Worm (Caenorhabditis elegans) whole organism, L2 larva: Measurements from ENCODE around the gene dpy-22.

Experiments used
- R02D3.7 ChIP-seq: fragments of 150-350 bp; optimal IDR thresholded peaks from 2 replicates; lab custom pipeline; 2014; ENCODE audit warnings: missing biosample characterization, missing genetic modification characterization
- alr-1 ChIP-seq: fragments of 150-350 bp; optimal IDR thresholded peaks from 2 replicates; lab custom pipeline; 2014; ENCODE audit warnings: missing biosample characterization, missing genetic modification characterization
- aly-2 ChIP-seq: fragments of 150-350 bp; optimal IDR thresholded peaks from 2 replicates; lab custom pipeline; 2014; ENCODE audit warnings: missing biosample characterization, missing genetic modification characterization
- blmp-1 ChIP-seq: sonication (generic microtip); optimal IDR thresholded peaks from 2 replicates; lab custom pipeline; 2017; ENCODE audit warnings: missing genetic modification characterization, mild to moderate bottlenecking, missing compliant biosample characterization, antibody characterized with exemption, moderate library complexity; ENCODE audit not compliant: insufficient read depth
- ceh-82 ChIP-seq: fragments of 150-350 bp; optimal IDR thresholded peaks from 2 replicates; lab custom pipeline; 2014; ENCODE audit warnings: missing biosample characterization, missing genetic modification characterization
- crh-2 ChIP-seq: sonication (generic microtip); optimal IDR thresholded peaks from 2 replicates; lab custom pipeline; 2017; ENCODE audit warnings: missing biosample characterization, missing genetic modification characterization
- egl-27 ChIP-seq: sonication (generic microtip); optimal IDR thresholded peaks from 3 replicates; lab custom pipeline; 2017; ENCODE audit warnings: missing biosample characterization, missing genetic modification reagents, missing genetic modification characterization
- elt-1 ChIP-seq: fragments of 150-350 bp; optimal IDR thresholded peaks from 2 replicates; lab custom pipeline; 2014; ENCODE audit warnings: missing biosample characterization, missing genetic modification characterization
- elt-3 ChIP-seq: sonication (generic microtip); optimal IDR thresholded peaks from 2 replicates; lab custom pipeline; 2017; ENCODE audit warnings: missing biosample characterization, missing genetic modification characterization
- fos-1 ChIP-seq: fragments of 150-350 bp; optimal IDR thresholded peaks from 2 replicates; lab custom pipeline; 2014; ENCODE audit warnings: missing biosample characterization, missing genetic modification characterization
- gmeb-1 ChIP-seq: fragments of 150-350 bp; optimal IDR thresholded peaks from 2 replicates; lab custom pipeline; 2014; ENCODE audit warnings: missing biosample characterization, missing genetic modification characterization
- lin-13 ChIP-seq: fragments of 150-350 bp; optimal IDR thresholded peaks from 2 replicates; lab custom pipeline; 2014; ENCODE audit warnings: missing biosample characterization, missing genetic modification reagents, missing genetic modification characterization
- lin-39 ChIP-seq: fragments of 150-350 bp; optimal IDR thresholded peaks from 2 replicates; lab custom pipeline; 2014; ENCODE audit warnings: missing biosample characterization, missing genetic modification reagents, missing genetic modification characterization
- lsy-2 ChIP-seq, 2 experiments: fragments of 150-350 bp in 1 of 2; sonication (generic microtip) in 1 of 2; optimal IDR thresholded peaks; 2 replicates each; lab custom pipeline; 2014 to 2017; ENCODE audit warnings: missing biosample characterization in 2 of 2, missing genetic modification characterization in 2 of 2
- mbf-1 ChIP-seq: sonication (generic microtip); optimal IDR thresholded peaks from 2 replicates; lab custom pipeline; 2017; ENCODE audit warnings: missing biosample characterization, missing genetic modification characterization
- nhr-11 ChIP-seq: fragments of 150-350 bp; optimal IDR thresholded peaks from 2 replicates; lab custom pipeline; 2014; ENCODE audit warnings: missing biosample characterization, missing genetic modification characterization
- nhr-129 ChIP-seq: fragments of 150-350 bp; optimal IDR thresholded peaks from 2 replicates; lab custom pipeline; 2014; ENCODE audit warnings: missing biosample characterization, missing genetic modification characterization
- nhr-21 ChIP-seq: fragments of 150-350 bp; optimal IDR thresholded peaks from 2 replicates; lab custom pipeline; 2014; ENCODE audit warnings: missing biosample characterization, missing genetic modification characterization
- nhr-23 ChIP-seq: fragments of 150-350 bp; optimal IDR thresholded peaks from 2 replicates; lab custom pipeline; 2014; ENCODE audit warnings: missing biosample characterization, missing genetic modification reagents, missing genetic modification characterization
- nhr-25 ChIP-seq: fragments of 150-350 bp; sonication (generic microtip); optimal IDR thresholded peaks from 3 replicates; lab custom pipeline; 2014; ENCODE audit warnings: missing biosample characterization, missing genetic modification characterization
- nhr-77 ChIP-seq: fragments of 150-350 bp; optimal IDR thresholded peaks from 2 replicates; lab custom pipeline; 2014; ENCODE audit warnings: missing biosample characterization, missing genetic modification characterization
- peb-1 ChIP-seq: fragments of 150-350 bp; optimal IDR thresholded peaks from 2 replicates; lab custom pipeline; 2014; ENCODE audit warnings: missing biosample characterization, missing genetic modification characterization
- sem-4 ChIP-seq: fragments of 150-350 bp; optimal IDR thresholded peaks from 2 replicates; lab custom pipeline; 2014; ENCODE audit warnings: missing biosample characterization, missing genetic modification reagents, missing genetic modification characterization
- skn-1 ChIP-seq: sonication (generic microtip); optimal IDR thresholded peaks from 2 replicates; lab custom pipeline; 2017; ENCODE audit warnings: missing biosample characterization, missing genetic modification characterization
- sma-3 ChIP-seq: sonication (generic microtip); optimal IDR thresholded peaks from 2 replicates; lab custom pipeline; 2016; ENCODE audit warnings: missing genetic modification reagents, missing genetic modification characterization, missing compliant biosample characterization
- sma-9 ChIP-seq, 2 experiments: fragments of 150-350 bp in 1 of 2; sonication (generic microtip) in 1 of 2; optimal IDR thresholded peaks; 2 replicates each; lab custom pipeline; 2014 to 2016; ENCODE audit warnings: missing genetic modification characterization in 2 of 2, mild to moderate bottlenecking in 1 of 2, missing biosample characterization in 1 of 2, missing compliant biosample characterization in 1 of 2, missing genetic modification reagents in 1 of 2, moderate library complexity in 1 of 2
- zag-1 ChIP-seq: fragments of 150-350 bp; optimal IDR thresholded peaks from 2 replicates; lab custom pipeline; 2014; ENCODE audit warnings: missing biosample characterization, missing genetic modification characterization
- ztf-4 ChIP-seq: fragments of 150-350 bp; optimal IDR thresholded peaks from 2 replicates; lab custom pipeline; 2014; ENCODE audit warnings: missing biosample characterization, missing genetic modification characterization

Gene dpy-22

ce11 chrX:9862916-9863624, 41.0 kb upstream of the dpy-22 start, which contains the start of the genes gst-36 and R07B1.5:
TSS of gene gst-36 (minus strand) at chrX:9862960.
TSS of gene R07B1.5 (plus strand) at chrX:9863580.
- TF ChIP-seq peb-1 (tag; lab: Kevin White, UChicago) (no peak), aly-2 (tag; lab: Kevin White, UChicago) (no peak), elt-1 (tag; lab: Kevin White, UChicago) (no peak), mbf-1 (no peak), lin-39 (tag; lab: Kevin White, UChicago) (no peak), nhr-25 (tag; lab: Kevin White, UChicago) (no peak), R02D3.7 (tag; lab: Kevin White, UChicago) (no peak), zag-1 (tag; lab: Kevin White, UChicago) (no peak), skn-1 (peak; percentile 39), ztf-4 (tag; lab: Kevin White, UChicago) (no peak), fos-1 (tag; lab: Kevin White, UChicago) (peak; percentile 64), crh-2 (peak; percentile 33), nhr-11 (tag; lab: Kevin White, UChicago) (no peak), alr-1 (no peak)

- no peak for TF ChIP-seq nhr-77
- TF ChIP-seq nhr-23 (tag; lab: Kevin White, UChicago), result no peak
- TF ChIP-seq gmeb-1 (tag; lab: Kevin White, UChicago), result peak; percentile 1
- TF ChIP-seq nhr-21 (tag; lab: Kevin White, UChicago), result no peak
- no peak for TF ChIP-seq nhr-11 (tag; lab: Kevin White, UChicago)
- no peak for TF ChIP-seq ceh-82 (tag; lab: Kevin White, UChicago)
- peak; percentile 13 for TF ChIP-seq sma-9 (GFP tag; optimal IDR thresholded peaks at IDR 0.05; lab: Kevin White, UChicago)
- TF ChIP-seq sma-9 (tag; optimal IDR thresholded peaks at IDR 0.05; lab: Kevin White, UChicago), result no peak
- TF ChIP-seq elt-1 (tag; lab: Kevin White, UChicago), result no peak
- TF ChIP-seq crh-2, result peak; percentile 57
- TF ChIP-seq egl-27 (tag; lab: Kevin White, UChicago), result no peak
- peak; percentile 5 for TF ChIP-seq sma-3 (GFP tag; lab: Kevin White, UChicago)
- TF ChIP-seq peb-1 (tag; lab: Kevin White, UChicago), result no peak
- TF ChIP-seq aly-2 (tag; lab: Kevin White, UChicago), result no peak
- TF ChIP-seq fos-1 (tag; lab: Kevin White, UChicago), result peak; percentile 91
- TF ChIP-seq lsy-2 (tag; optimal IDR thresholded peaks at IDR 0.05; lab: Kevin White, UChicago), result no peak
- TF ChIP-seq mbf-1, result no peak
- peak; percentile 66 for TF ChIP-seq skn-1
Measured at ce11 chrX:9858069-9858468, 36.0 kb upstream of the dpy-22 start, which contains the start of gene scav-5. TSS of gene scav-5 (plus strand) at chrX:9858365.

DNA sequence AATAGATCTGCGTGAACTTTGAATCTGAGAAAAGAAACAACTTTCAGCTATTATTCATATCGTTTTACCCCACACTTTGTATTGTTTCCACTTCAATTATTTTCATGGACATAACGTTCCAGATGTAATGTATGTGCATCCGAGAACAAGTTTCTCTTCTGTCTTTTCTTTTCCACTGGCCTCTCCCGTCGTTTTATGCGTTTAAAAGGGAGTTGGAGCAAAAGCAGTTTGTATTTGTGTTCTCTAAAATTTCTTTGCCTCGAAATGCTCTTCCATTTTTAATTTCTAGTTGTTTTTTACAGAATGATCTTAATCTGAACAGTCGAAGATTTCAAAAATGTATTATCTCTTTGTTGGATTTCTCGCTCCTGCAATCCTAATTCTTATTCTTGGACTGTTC, 34.5 kb upstream of the dpy-22 start, which contains the start of gene R07B1.11:
Gene R07B1.11 (plus strand): TSS at position 301 of the 400 bp plus-strand sequence.
- TF ChIP-seq sem-4 (tag; lab: Kevin White, UChicago) (no peak), elt-3 (no peak), skn-1 (no peak), R02D3.7 (tag; lab: Kevin White, UChicago) (no peak)

DNA sequence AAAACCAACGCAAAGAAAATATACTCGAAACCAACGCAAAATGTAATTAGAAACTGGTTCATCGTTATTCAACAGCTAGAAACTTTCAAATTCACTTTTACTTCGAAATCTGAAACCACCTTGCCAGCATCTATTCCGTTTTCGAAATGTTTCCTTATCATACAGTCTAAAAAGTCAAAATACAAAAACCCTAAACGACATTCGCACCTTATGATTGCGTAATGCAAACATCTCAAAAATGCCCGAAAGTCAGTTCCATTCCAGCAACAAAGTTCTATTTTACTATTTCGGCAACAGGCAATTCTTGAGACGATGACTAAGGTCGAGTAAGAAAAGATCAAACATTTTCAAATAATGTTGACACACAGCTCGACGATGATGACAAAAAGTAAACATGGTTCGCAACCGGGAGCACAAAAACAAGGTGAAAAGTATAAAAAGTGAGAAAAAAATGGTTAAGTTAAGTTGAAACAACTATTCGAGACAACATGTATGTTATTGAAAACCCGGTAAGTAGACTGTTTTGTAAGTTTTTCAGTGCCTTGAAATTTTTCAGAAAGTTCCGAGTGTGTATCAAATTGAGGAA, 29.8 kb upstream of the dpy-22 start, which contains the start of gene lec-7:
Gene lec-7 (plus strand): TSS at position 297 of the 586 bp plus-strand sequence.
- TF ChIP-seq fos-1 (tag; lab: Kevin White, UChicago) (peak; percentile 66), blmp-1 (tag; lab: Kevin White, UChicago) (no peak), nhr-129 (tag; lab: Kevin White, UChicago) (peak; percentile 20), lin-13 (GFP tag; lab: Kevin White, UChicago) (no peak), nhr-11 (tag; lab: Kevin White, UChicago) (no peak), sma-3 (GFP tag; lab: Kevin White, UChicago) (no peak)
- TF ChIP-seq, all 48 proteins: peak for 2

ce11 chrX:9850258-9850657, 28.2 kb upstream of the dpy-22 start, which contains the start of gene lec-8:
TSS of gene lec-8 (plus strand) at chrX:9850571.
- TF ChIP-seq fos-1 (tag; lab: Kevin White, UChicago) (peak; percentile 90), skn-1 (no peak)
